Fruit fly (Drosophila melanogaster): Measurements from ENCODE around the gene amd.

Gene amd

dm6 chr2L:19158005-19158666 is 48.2 kb downstream of the amd start (continued):
- TF ChIP-seq seq (GFP tag; IDR thresholded peaks at IDR 0.05) (no peak), usp (GFP tag; optimal IDR thresholded peaks at IDR 0.05) (no peak), tgo (GFP tag; IDR thresholded peaks at IDR 0.05) (no peak), Dp (GFP tag; optimal IDR thresholded peaks at IDR 0.05) (no peak), CG6689 (GFP tag; IDR thresholded peaks at IDR 0.05) (no peak), br (optimal IDR thresholded peaks at IDR 0.05) (no peak), CG11560 (tag; IDR thresholded peaks at IDR 0.05) (no peak), CG9215 (GFP tag; IDR thresholded peaks at IDR 0.05) (no peak), sob (GFP tag; IDR thresholded peaks at IDR 0.05) (no peak), CG15073 (GFP tag; optimal IDR thresholded peaks at IDR 0.05) (no peak), wor (GFP tag; IDR thresholded peaks at IDR 0.05) (no peak), tx (GFP tag; optimal IDR thresholded peaks at IDR 0.05) (no peak), kni (GFP tag; optimal IDR thresholded peaks at IDR 0.05) (peak; percentile 96), Fer3 (tag; optimal IDR thresholded peaks at IDR 0.05) (peak; percentile 23), CG14965 (GFP tag; optimal IDR thresholded peaks at IDR 0.05; ENCODE audit: borderline replicate concordance) (no peak), TFAM (GFP tag; optimal IDR thresholded peaks at IDR 0.05) (no peak), Gsc (GFP tag; IDR thresholded peaks at IDR 0.05) (no peak), Ada2b (GFP tag; IDR thresholded peaks at IDR 0.05) (no peak), Lim3 (GFP tag; IDR thresholded peaks at IDR 0.05) (no peak), ase (GFP tag; IDR thresholded peaks at IDR 0.05) (no peak), fd64A (GFP tag; optimal IDR thresholded peaks at IDR 0.05) (no peak), Hr3 (GFP tag; optimal IDR thresholded peaks at IDR 0.05) (no peak), sens (GFP tag) (peak; percentile 88), unc-4 (GFP tag; IDR thresholded peaks at IDR 0.05; ENCODE audit: partially characterized antibody) (peak; percentile 42; the same call in 1 of the 2 replicates), CG5953 (GFP tag; IDR thresholded peaks at IDR 0.05) (0 out of 2 replicates have a peak, but pooled peaks have one; percentile 9), Usf (GFP tag; optimal IDR thresholded peaks at IDR 0.05) (no peak), fd96Cb (tag; optimal IDR thresholded peaks at IDR 0.05) (no peak), Bgb (GFP tag; IDR thresholded peaks at IDR 0.05; ENCODE audit: partially characterized antibody) (peak; percentile 56; the same call in 1 of the 2 replicates), CG32772 (GFP tag; IDR thresholded peaks at IDR 0.05) (no peak), CG17802 (tag; optimal IDR thresholded peaks at IDR 0.05) (peak; percentile 3), Poxn (GFP tag; IDR thresholded peaks at IDR 0.05) (no peak), CG17568 (GFP tag; optimal IDR thresholded peaks at IDR 0.05) (peak; percentile 58), CG3726 (GFP tag; IDR thresholded peaks at IDR 0.05) (no peak), vfl (GFP tag; optimal IDR thresholded peaks at IDR 0.05) (peak; percentile 4), eyg (GFP tag; optimal IDR thresholded peaks at IDR 0.05) (no peak), pho (GFP tag; optimal IDR thresholded peaks at IDR 0.05) (no peak), CG43689 (GFP tag; IDR thresholded peaks at IDR 0.05) (no peak), CG1233 (GFP tag; optimal IDR thresholded peaks at IDR 0.05) (no peak), CG11398 (GFP tag; optimal IDR thresholded peaks at IDR 0.05) (no peak), CG9932 (GFP tag; IDR thresholded peaks at IDR 0.05) (no peak), Dll (GFP tag; IDR thresholded peaks at IDR 0.05; ENCODE audit: partially characterized antibody) (peak; percentile 27; the same call in 1 of the 4 replicates), Atf-2 (GFP tag; optimal IDR thresholded peaks at IDR 0.05) (peak; percentile 8), ftz-f1 (GFP tag; optimal IDR thresholded peaks at IDR 0.05) (no peak), Oaz (GFP tag; IDR thresholded peaks at IDR 0.05) (no peak), fu2 (GFP tag; optimal IDR thresholded peaks at IDR 0.05) (no peak), CG17359 (tag; optimal IDR thresholded peaks at IDR 0.05) (no peak), Lpt (GFP tag; optimal IDR thresholded peaks at IDR 0.05) (no peak), CG3995 (GFP tag; optimal IDR thresholded peaks at IDR 0.05) (no peak), CG18764 (GFP tag; optimal IDR thresholded peaks at IDR 0.05) (no peak), sc (optimal IDR thresholded peaks at IDR 0.05) (no peak), sc (GFP tag; optimal IDR thresholded peaks at IDR 0.05) (no peak), Xrp1 (GFP tag; IDR thresholded peaks at IDR 0.05) (no peak), CG12391 (tag; optimal IDR thresholded peaks at IDR 0.05) (peak; percentile 3)
